Worm (Caenorhabditis elegans): ENCODE measurements around the gene ZK1307.2.

ZK1307.2 gene

DNA sequence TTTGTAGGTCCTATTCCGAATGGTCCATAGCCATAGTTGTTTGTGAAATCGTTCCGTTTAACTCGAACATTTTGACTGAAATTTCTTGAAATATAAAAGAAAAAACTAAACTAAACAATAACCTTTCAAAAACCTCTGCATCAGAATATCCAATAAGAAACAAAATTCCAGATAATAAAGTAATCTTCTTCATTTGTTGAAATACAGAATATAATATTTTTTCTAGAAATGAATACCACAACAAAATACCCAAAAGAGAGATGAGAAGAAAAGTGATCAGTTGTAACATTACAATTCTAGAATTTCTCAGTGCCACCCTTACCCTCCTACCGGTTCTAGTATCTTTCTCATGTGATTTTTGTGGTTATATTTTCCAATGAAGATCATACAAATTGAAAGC is at the start of gene ZK1307.2:
ZK1307.2 (minus strand) TSS at position 274 of the 400 bp plus-strand sequence.
- no peak for TF ChIP-seq klf-2 (GFP tag; conservative IDR thresholded peaks at IDR 0.05)
- no peak for TF ChIP-seq T22C8.4 (GFP tag; IDR thresholded peaks at IDR 0.05)
- TF ChIP-seq med-1 (GFP tag; optimal IDR thresholded peaks at IDR 0.05; ENCODE audit: insufficient read depth) = no peak
- TF ChIP-seq ztf-23 (GFP tag; IDR thresholded peaks at IDR 0.05) = no peak
- no peak for TF ChIP-seq flt-1 (GFP tag; IDR thresholded peaks at IDR 0.05)
- TF ChIP-seq cog-1 (tag; optimal IDR thresholded peaks at IDR 0.05) = no peak

DNA sequence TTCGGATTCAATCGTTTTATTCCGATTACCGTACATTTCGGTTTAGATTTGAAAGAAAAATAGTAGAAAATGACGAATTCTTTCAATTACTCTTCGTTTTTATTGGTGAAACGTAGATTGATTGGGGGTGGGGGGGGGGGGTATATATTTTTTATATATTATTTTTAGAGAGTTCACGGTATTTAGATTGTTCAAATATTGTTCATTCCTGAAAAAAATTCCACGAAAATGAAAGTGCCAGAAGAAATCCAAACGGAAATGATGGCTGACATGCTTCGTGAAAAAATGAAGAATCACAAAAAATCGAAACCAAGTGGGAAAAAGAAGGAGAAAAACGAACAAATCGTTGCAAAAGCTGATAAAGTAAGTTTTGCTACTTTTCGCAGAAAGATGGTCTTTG is 46.6 kb upstream of the ZK1307.2 start, which contains the start of the genes Y53C12A.8 and Y53C12A.7:
Y53C12A.8 (minus strand) TSS at position 101 of the 400 bp plus-strand sequence.
Y53C12A.7 (plus strand) TSS at position 181 of the 400 bp plus-strand sequence.
- no peak for TF ChIP-seq ztf-23 (GFP tag; IDR thresholded peaks at IDR 0.05)
- TF ChIP-seq ref-1 (GFP tag; conservative IDR thresholded peaks at IDR 0.05) = no peak
- no peak for TF ChIP-seq tab-1 (GFP tag; IDR thresholded peaks at IDR 0.05)
- no peak for TF ChIP-seq T22C8.4 (GFP tag; IDR thresholded peaks at IDR 0.05)
- no peak for TF ChIP-seq med-1 (GFP tag; optimal IDR thresholded peaks at IDR 0.05; ENCODE audit: insufficient read depth)
- no peak for TF ChIP-seq ztf-29 (GFP tag; IDR thresholded peaks at IDR 0.05)
- no peak for TF ChIP-seq flt-1 (GFP tag; IDR thresholded peaks at IDR 0.05)
- no peak for TF ChIP-seq cog-1 (tag; optimal IDR thresholded peaks at IDR 0.05)
- no peak for TF ChIP-seq klf-2 (GFP tag; conservative IDR thresholded peaks at IDR 0.05)

DNA sequence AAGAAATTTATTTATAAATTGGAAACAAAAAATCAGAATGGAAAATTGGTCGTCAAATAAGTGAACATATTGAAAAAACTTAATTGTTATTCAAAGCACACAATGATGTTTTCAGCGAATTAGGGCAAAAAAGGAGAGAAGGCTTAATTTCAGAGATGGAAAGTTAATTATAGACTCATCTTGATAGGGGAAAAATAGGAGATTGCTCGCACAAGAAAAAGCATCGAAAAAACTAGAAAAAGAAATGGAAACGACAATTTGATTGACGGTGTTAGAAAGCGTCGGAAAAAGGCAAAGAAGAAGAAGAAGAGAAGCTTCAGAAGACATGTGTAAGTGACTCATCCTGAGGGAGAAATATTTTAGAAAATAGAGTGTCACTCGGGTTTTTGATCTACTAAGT is 42.2 kb upstream of the ZK1307.2 start:
- TF ChIP-seq ztf-23 (GFP tag; IDR thresholded peaks at IDR 0.05) (no peak), tab-1 (GFP tag; IDR thresholded peaks at IDR 0.05) (no peak), ref-1 (GFP tag; conservative IDR thresholded peaks at IDR 0.05) (no peak), med-1 (GFP tag; optimal IDR thresholded peaks at IDR 0.05; ENCODE audit: insufficient read depth) (no peak), flt-1 (GFP tag; IDR thresholded peaks at IDR 0.05) (no peak), cog-1 (tag; optimal IDR thresholded peaks at IDR 0.05) (no peak), ztf-29 (GFP tag; IDR thresholded peaks at IDR 0.05) (no peak), T22C8.4 (GFP tag; IDR thresholded peaks at IDR 0.05) (no peak), klf-2 (GFP tag; conservative IDR thresholded peaks at IDR 0.05) (no peak)

DNA sequence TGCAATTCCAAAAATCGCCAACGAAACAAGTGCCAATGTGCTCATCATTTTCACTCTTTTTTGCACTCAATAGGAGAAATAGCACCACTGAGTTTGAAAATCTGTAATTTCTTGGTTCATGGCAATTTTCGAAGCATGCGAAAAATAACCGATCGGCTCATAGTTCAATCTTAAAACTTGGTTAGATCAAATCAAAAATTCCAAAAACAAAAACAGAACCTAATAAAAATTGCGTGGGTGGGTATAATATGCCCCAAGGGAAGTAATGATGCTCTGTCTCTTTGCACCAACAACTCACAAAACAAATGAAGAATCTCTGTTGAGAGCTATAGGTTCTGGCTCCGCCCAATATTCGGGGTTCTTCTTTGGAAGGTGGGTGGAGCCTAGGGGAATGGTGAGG is 38.1 kb upstream of the ZK1307.2 start, which contains the start of gene nlp-11:
nlp-11 (minus strand) TSS at position 101 of the 400 bp plus-strand sequence.
- no peak for TF ChIP-seq klf-2 (GFP tag; conservative IDR thresholded peaks at IDR 0.05)
- no peak for TF ChIP-seq ztf-23 (GFP tag; IDR thresholded peaks at IDR 0.05)
- TF ChIP-seq cog-1 (tag; optimal IDR thresholded peaks at IDR 0.05) = no peak
- no peak for TF ChIP-seq flt-1 (GFP tag; IDR thresholded peaks at IDR 0.05)
- TF ChIP-seq med-1 (GFP tag; optimal IDR thresholded peaks at IDR 0.05; ENCODE audit: insufficient read depth) = no peak
- no peak for TF ChIP-seq ref-1 (GFP tag; conservative IDR thresholded peaks at IDR 0.05)
- no peak for TF ChIP-seq T22C8.4 (GFP tag; IDR thresholded peaks at IDR 0.05)

DNA sequence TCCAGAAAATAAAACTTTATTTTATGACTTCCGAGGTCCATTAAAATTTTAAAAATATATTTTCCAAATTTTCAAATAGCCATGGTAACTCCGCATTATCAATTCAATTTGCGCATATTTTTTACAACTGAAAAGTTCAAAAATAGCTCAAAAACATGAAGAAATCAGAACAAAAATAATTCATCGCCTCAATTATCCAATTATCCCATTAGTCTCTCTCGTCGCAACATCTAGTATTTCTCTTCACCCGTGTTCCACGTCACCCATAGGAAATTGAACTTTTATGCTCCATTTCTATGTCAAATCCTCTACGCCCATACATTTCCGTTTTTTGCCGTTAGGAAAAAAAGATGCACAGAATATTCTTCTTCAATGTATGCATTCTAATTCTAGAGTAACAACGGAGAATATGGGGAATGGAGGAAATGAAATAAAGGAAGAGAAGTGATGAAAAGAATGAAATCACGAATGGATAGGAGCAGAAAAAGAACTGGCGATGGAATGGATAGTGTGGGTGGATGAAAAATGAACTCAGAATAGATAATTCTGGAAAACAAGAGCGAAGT is 36.4 kb upstream of the ZK1307.2 start:
- no peak for TF ChIP-seq tab-1 (GFP tag; IDR thresholded peaks at IDR 0.05)
- TF ChIP-seq ztf-29 (GFP tag; IDR thresholded peaks at IDR 0.05) = no peak

DNA sequence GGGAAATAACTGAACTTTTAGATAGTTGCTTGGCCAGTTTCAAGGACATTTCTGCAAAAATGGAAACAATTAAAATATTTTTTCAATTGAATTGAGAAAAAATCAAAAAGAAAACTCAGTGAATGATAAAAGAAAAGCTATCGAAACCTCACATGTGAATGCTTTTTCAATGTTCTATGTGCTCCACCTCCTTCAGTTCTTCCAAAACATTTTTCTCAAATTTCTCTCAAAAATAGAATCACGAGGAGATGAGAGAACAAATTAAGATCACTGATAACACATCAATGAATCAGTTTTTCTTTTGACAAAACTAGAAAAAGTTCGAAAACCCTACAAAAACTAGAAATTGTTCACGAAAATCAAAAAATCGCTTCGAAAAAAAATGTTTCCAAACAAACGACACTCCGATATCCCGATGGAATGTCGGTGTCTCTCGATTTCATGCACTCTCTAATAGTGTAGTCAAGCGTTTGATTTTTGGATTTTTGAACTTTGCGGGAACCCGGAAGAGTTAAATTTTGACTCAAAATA is 33.0 kb upstream of the ZK1307.2 start, which contains the start of gene ZK1320.9:
ZK1320.9 (minus strand) TSS at position 51 of the 531 bp plus-strand sequence.
- no peak for TF ChIP-seq ref-1 (GFP tag; conservative IDR thresholded peaks at IDR 0.05)
- TF ChIP-seq flt-1 (GFP tag; IDR thresholded peaks at IDR 0.05) = no peak
- no peak for TF ChIP-seq ztf-23 (GFP tag; IDR thresholded peaks at IDR 0.05)
- TF ChIP-seq T22C8.4 (GFP tag; IDR thresholded peaks at IDR 0.05) = no peak
- TF ChIP-seq klf-2 (GFP tag; conservative IDR thresholded peaks at IDR 0.05) = no peak
- no peak for TF ChIP-seq ztf-29 (GFP tag; IDR thresholded peaks at IDR 0.05)
- TF ChIP-seq cog-1 (tag; optimal IDR thresholded peaks at IDR 0.05) = no peak
- no peak for TF ChIP-seq tab-1 (GFP tag; IDR thresholded peaks at IDR 0.05)
- no peak for TF ChIP-seq med-1 (GFP tag; optimal IDR thresholded peaks at IDR 0.05; ENCODE audit: insufficient read depth)

DNA sequence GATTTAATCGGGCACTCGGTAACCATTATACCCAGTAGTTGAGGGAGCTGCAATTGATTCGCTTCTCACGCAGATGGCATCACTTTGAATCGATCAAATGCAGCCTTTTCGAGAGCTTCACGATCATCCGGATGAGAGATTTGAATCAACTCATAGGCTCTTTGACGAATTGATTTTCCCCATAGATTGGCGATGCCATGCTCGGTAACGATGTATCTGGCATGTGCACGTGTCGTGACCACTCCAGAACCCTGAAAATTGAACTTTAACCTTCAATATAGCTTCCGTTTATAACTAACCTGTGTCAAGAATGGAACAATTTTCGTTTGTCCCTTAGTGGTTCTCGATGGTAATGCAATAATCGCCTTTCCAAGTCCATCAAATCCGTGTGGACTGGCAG is 30.4 kb upstream of the ZK1307.2 start:
- TF ChIP-seq flt-1 (GFP tag; IDR thresholded peaks at IDR 0.05) = no peak
- no peak for TF ChIP-seq med-1 (GFP tag; optimal IDR thresholded peaks at IDR 0.05; ENCODE audit: insufficient read depth)
- no peak for TF ChIP-seq ref-1 (GFP tag; conservative IDR thresholded peaks at IDR 0.05)
- no peak for TF ChIP-seq cog-1 (tag; optimal IDR thresholded peaks at IDR 0.05)
- no peak for TF ChIP-seq ztf-23 (GFP tag; IDR thresholded peaks at IDR 0.05)
- no peak for TF ChIP-seq T22C8.4 (GFP tag; IDR thresholded peaks at IDR 0.05)
- TF ChIP-seq ztf-29 (GFP tag; IDR thresholded peaks at IDR 0.05) = no peak

DNA sequence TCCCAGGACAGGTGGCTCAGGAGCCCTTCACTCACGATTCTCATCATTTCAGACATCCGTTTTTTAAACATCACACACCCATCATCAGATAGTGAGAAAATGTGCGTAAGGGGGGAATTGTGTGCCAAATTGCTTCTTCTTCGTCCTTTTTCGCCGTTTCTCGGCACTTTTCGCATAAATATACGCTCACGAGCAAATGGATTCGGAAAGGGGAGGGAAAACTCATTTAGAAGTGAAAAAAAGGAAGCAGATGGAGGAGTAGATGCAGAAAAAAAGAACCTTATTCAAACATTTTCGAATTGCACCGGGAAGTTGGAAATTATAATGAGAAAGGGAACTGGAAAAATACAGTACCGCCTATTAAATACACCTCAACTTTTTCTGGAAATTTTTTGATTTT is 28.3 kb upstream of the ZK1307.2 start:
- TF ChIP-seq klf-2 (GFP tag; conservative IDR thresholded peaks at IDR 0.05) (no peak), T22C8.4 (GFP tag; IDR thresholded peaks at IDR 0.05) (no peak), ztf-29 (GFP tag; IDR thresholded peaks at IDR 0.05) (no peak), cog-1 (tag; optimal IDR thresholded peaks at IDR 0.05) (no peak), ztf-23 (GFP tag; IDR thresholded peaks at IDR 0.05) (no peak), ref-1 (GFP tag; conservative IDR thresholded peaks at IDR 0.05) (no peak), med-1 (GFP tag; optimal IDR thresholded peaks at IDR 0.05; ENCODE audit: insufficient read depth) (no peak), tab-1 (GFP tag; IDR thresholded peaks at IDR 0.05) (no peak), flt-1 (GFP tag; IDR thresholded peaks at IDR 0.05) (no peak)

DNA sequence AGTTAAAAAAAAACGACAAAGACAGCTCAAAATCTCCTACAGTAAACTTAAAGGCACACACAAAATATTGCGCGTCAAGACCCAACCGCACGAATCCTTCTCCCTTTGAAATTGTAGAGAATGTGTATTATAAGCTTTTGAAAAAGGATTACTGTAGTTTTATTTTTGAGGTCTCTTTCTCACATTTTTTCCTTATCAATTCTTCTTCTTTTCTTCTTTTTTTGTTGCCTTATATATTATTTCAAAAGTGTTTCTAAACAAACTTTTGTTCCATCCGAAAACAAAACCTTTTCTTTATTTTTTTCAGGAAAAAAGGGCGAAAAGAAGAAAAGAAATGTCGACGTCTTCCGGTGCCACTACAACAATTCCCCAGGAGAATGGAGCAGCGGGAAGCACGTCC is 26.7 kb upstream of the ZK1307.2 start, which contains the start of gene ZK1320.13:
ZK1320.13 (plus strand) TSS at position 301 of the 400 bp plus-strand sequence.
- TF ChIP-seq klf-2 (GFP tag; conservative IDR thresholded peaks at IDR 0.05) (no peak), cog-1 (tag; optimal IDR thresholded peaks at IDR 0.05) (no peak), flt-1 (GFP tag; IDR thresholded peaks at IDR 0.05) (no peak), med-1 (GFP tag; optimal IDR thresholded peaks at IDR 0.05; ENCODE audit: insufficient read depth) (no peak), T22C8.4 (GFP tag; IDR thresholded peaks at IDR 0.05) (no peak), tab-1 (GFP tag; IDR thresholded peaks at IDR 0.05) (no peak), ref-1 (GFP tag; conservative IDR thresholded peaks at IDR 0.05) (no peak), ztf-29 (GFP tag; IDR thresholded peaks at IDR 0.05) (no peak), ztf-23 (GFP tag; IDR thresholded peaks at IDR 0.05) (no peak)

DNA sequence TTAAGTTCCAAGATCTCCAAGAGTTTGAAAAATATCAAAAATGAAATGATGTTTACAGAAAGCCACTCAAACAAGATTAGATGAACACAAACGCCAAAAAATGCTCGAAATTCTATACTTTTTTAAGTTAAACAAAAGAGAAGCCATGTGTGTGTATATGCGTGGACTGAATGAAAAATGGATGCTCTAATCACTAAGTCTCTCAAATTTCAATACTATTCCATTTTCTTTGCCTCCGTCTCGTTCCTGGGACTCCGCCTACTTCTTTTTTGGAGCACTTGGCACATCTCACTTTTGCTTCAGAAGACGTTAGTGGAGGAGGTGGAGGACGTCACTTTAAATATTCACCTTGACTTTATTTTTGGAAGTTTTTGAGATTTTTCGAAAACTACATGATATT is 26.1 kb upstream of the ZK1307.2 start:
- TF ChIP-seq ref-1 (GFP tag; conservative IDR thresholded peaks at IDR 0.05) (no peak), T22C8.4 (GFP tag; IDR thresholded peaks at IDR 0.05) (no peak), med-1 (GFP tag; optimal IDR thresholded peaks at IDR 0.05; ENCODE audit: insufficient read depth) (no peak), ztf-23 (GFP tag; IDR thresholded peaks at IDR 0.05) (no peak), cog-1 (tag; optimal IDR thresholded peaks at IDR 0.05) (no peak), ztf-29 (GFP tag; IDR thresholded peaks at IDR 0.05) (no peak), klf-2 (GFP tag; conservative IDR thresholded peaks at IDR 0.05) (no peak), tab-1 (GFP tag; IDR thresholded peaks at IDR 0.05) (no peak)

All from whole organism, midembryonic.